Fruit fly (Drosophila melanogaster) whole organism, embryonic: ENCODE data around the gene CG6178.

ENCODE experiments used
- BEAF-32 ChIP-seq: fragments of 200-800 bp; sonication (Bioruptor generic); optimal IDR thresholded peaks from 3 replicates; lab custom pipeline; 2017; ENCODE audit warnings: missing biosample characterization, missing genetic modification characterization, mild to moderate bottlenecking, moderate library complexity, missing genetic modification reagents
- Bdp1 ChIP-seq: fragments of 200-800 bp; sonication (Bioruptor generic); optimal IDR thresholded peaks from 3 replicates; lab custom pipeline; 2016; ENCODE audit warnings: missing biosample characterization, missing genetic modification characterization
- CG10209 ChIP-seq: fragments of 200-800 bp; sonication (Bioruptor generic); optimal IDR thresholded peaks from 3 replicates; lab custom pipeline; 2017; ENCODE audit warnings: missing biosample characterization, mild to moderate bottlenecking, missing genetic modification characterization, missing genetic modification reagents
- CG10267 ChIP-seq: fragments of 200-800 bp; sonication (Bioruptor generic); optimal IDR thresholded peaks from 2 replicates; lab custom pipeline; 2018; ENCODE audit warnings: missing biosample characterization, mild to moderate bottlenecking, missing genetic modification characterization, moderate library complexity
- CG10462 ChIP-seq: fragments of 200-800 bp; sonication (Bioruptor generic); optimal IDR thresholded peaks from 2 replicates; lab custom pipeline; 2016; ENCODE audit warnings: missing biosample characterization, missing genetic modification characterization
- CG10543 ChIP-seq: fragments of 200-800 bp; sonication (Bioruptor generic); optimal IDR thresholded peaks from 3 replicates; lab custom pipeline; 2017; ENCODE audit warnings: missing biosample characterization, mild to moderate bottlenecking, missing genetic modification characterization, moderate library complexity
- CG10654 ChIP-seq: fragments of 200-800 bp; sonication (Bioruptor generic); optimal IDR thresholded peaks from 2 replicates; lab custom pipeline; 2016; ENCODE audit warnings: missing biosample characterization, missing genetic modification characterization
- CG11456 ChIP-seq: fragments of 200-800 bp; sonication (Bioruptor generic); IDR thresholded peaks from 3 replicates; pipeline ENCODE4 v1.3.6; 2022; ENCODE audit warnings: missing biosample characterization, missing genetic modification characterization
- CG12104 ChIP-seq: fragments of 200-800 bp; sonication (Bioruptor generic); optimal IDR thresholded peaks from 3 replicates; lab custom pipeline; 2016; ENCODE audit warnings: missing biosample characterization, missing genetic modification characterization
- CG12219 ChIP-seq: fragments of 200-800 bp; sonication (Bioruptor generic); optimal IDR thresholded peaks from 3 replicates; lab custom pipeline; 2018; ENCODE audit warnings: missing biosample characterization, mild to moderate bottlenecking, missing genetic modification characterization
- CG17361 ChIP-seq: fragments of 200-800 bp; sonication (Bioruptor generic); IDR thresholded peaks from 3 replicates; pipeline ENCODE4 v1.3.6; 2022; ENCODE audit warnings: missing biosample characterization, missing genetic modification characterization
- CG17385 ChIP-seq: fragments of 200-800 bp; sonication (Bioruptor generic); optimal IDR thresholded peaks from 3 replicates; lab custom pipeline; 2018; ENCODE audit warnings: missing biosample characterization, mild to moderate bottlenecking, missing genetic modification characterization
- CG2199 ChIP-seq: fragments of 200-800 bp; sonication (Bioruptor generic); IDR thresholded peaks from 3 replicates; pipeline ENCODE4 v1.3.6; 2022; ENCODE audit warnings: missing biosample characterization, missing genetic modification characterization
- CG31441 ChIP-seq: fragments of 200-800 bp; sonication (Bioruptor generic); IDR thresholded peaks from 2 replicates; pipeline ENCODE4 v1.3.6; 2022; ENCODE audit warnings: missing biosample characterization, missing genetic modification characterization
- CG4328 ChIP-seq: fragments of 200-800 bp; sonication (Bioruptor generic); optimal IDR thresholded peaks from 3 replicates; lab custom pipeline; 2017; ENCODE audit warnings: missing biosample characterization, missing genetic modification reagents, missing genetic modification characterization
- CG6175 ChIP-seq: fragments of 200-800 bp; sonication (Bioruptor generic); IDR thresholded peaks from 3 replicates; pipeline ENCODE4 v1.3.6; 2022; ENCODE audit warnings: missing biosample characterization, missing genetic modification characterization
- CG7357 ChIP-seq: fragments of 200-800 bp; sonication (Bioruptor generic); IDR thresholded peaks from 3 replicates; pipeline ENCODE4 v1.3.6; 2022; ENCODE audit warnings: missing biosample characterization, missing genetic modification characterization
- CG9437 ChIP-seq: fragments of 200-800 bp; sonication (Bioruptor generic); optimal IDR thresholded peaks from 2 replicates; lab custom pipeline; 2018; ENCODE audit warnings: missing biosample characterization, mild to moderate bottlenecking, missing genetic modification characterization
- CG9727 ChIP-seq: fragments of 200-800 bp; sonication (Bioruptor generic); optimal IDR thresholded peaks from 3 replicates; lab custom pipeline; 2017; ENCODE audit warnings: missing biosample characterization, mild to moderate bottlenecking, missing genetic modification characterization
- Camta ChIP-seq: fragments of 200-800 bp; sonication (Bioruptor generic); optimal IDR thresholded peaks from 2 replicates; lab custom pipeline; 2016; ENCODE audit warnings: missing biosample characterization, missing genetic modification characterization
- Chrac-16 ChIP-seq: fragments of 200-800 bp; sonication (Bioruptor generic); optimal IDR thresholded peaks from 3 replicates; lab custom pipeline; 2016; ENCODE audit warnings: missing biosample characterization, missing genetic modification characterization
- Dbx ChIP-seq: fragments of 200-800 bp; sonication (Bioruptor generic); IDR thresholded peaks from 3 replicates; pipeline ENCODE4 v1.3.6; 2022; ENCODE audit warnings: missing biosample characterization, missing genetic modification characterization
- Dip3 ChIP-seq: fragments of 200-800 bp; sonication (Bioruptor generic); optimal IDR thresholded peaks from 3 replicates; lab custom pipeline; 2016; ENCODE audit warnings: missing biosample characterization, missing genetic modification characterization
- Eip74EF ChIP-seq, 2 experiments: fragments of 200-800 bp in 1 of 2; fragments of >200 bp in 1 of 2; sonication (Bioruptor generic) in 1 of 2; optimal IDR thresholded peaks; 2 replicates each; lab custom pipeline; 2017 to 2019; ENCODE audit warnings: missing biosample characterization in 2 of 2, missing genetic modification characterization in 2 of 2, mild to moderate bottlenecking in 1 of 2, moderate library complexity in 1 of 2
- Hmr ChIP-seq: fragments of 200-800 bp; sonication (Bioruptor generic); optimal IDR thresholded peaks from 3 replicates; lab custom pipeline; 2017; ENCODE audit warnings: mild to moderate bottlenecking, missing biosample characterization, missing genetic modification reagents, missing genetic modification characterization
- Hr3 ChIP-seq: fragments of 200-800 bp; sonication (Bioruptor generic); optimal IDR thresholded peaks from 3 replicates; lab custom pipeline; 2016; ENCODE audit warnings: missing biosample characterization, missing genetic modification characterization
- Hr51 ChIP-seq, 2 experiments: fragments of 200-800 bp; sonication (Bioruptor generic); optimal IDR thresholded peaks; 2 replicates in 1 of 2; 3 replicates in 1 of 2; lab custom pipeline; 2016 to 2018; ENCODE audit warnings: missing biosample characterization in 2 of 2, missing genetic modification characterization in 2 of 2, mild to moderate bottlenecking in 1 of 2, moderate library complexity in 1 of 2
- Hr78 ChIP-seq, 2 experiments: fragments of 200-800 bp in 1 of 2; fragments of >200 bp in 1 of 2; sonication (Bioruptor generic) in 1 of 2; optimal IDR thresholded peaks; 2 replicates each; lab custom pipeline; 2017 to 2019; ENCODE audit warnings: missing biosample characterization in 2 of 2, missing genetic modification characterization in 2 of 2, mild to moderate bottlenecking in 1 of 2, moderate library complexity in 1 of 2
- Lim3 ChIP-seq: fragments of 200-800 bp; sonication (Bioruptor generic); IDR thresholded peaks from 2 replicates; pipeline ENCODE4 v1.3.6; 2022; ENCODE audit warnings: missing biosample characterization, missing genetic modification characterization
- Mes4 ChIP-seq: fragments of 200-800 bp; sonication (Bioruptor generic); optimal IDR thresholded peaks from 2 replicates; lab custom pipeline; 2016; ENCODE audit warnings: missing biosample characterization, missing genetic modification characterization
- NK7.1 ChIP-seq: fragments of 200-800 bp; sonication (Bioruptor generic); optimal IDR thresholded peaks from 3 replicates; lab custom pipeline; 2016; ENCODE audit warnings: missing biosample characterization, missing genetic modification characterization
- Nf-YC ChIP-seq: fragments of 200-800 bp; optimal IDR thresholded peaks from 3 replicates; lab custom pipeline; 2019; ENCODE audit warnings: missing biosample characterization, mild to moderate bottlenecking, missing genetic modification characterization, moderate library complexity
- Poxn ChIP-seq: fragments of 200-800 bp; sonication (Bioruptor generic); IDR thresholded peaks from 2 replicates; pipeline ENCODE4 v1.3.6; 2022; ENCODE audit warnings: missing biosample characterization, missing genetic modification characterization
- Six4 ChIP-seq: fragments of 200-800 bp; sonication (Bioruptor generic); optimal IDR thresholded peaks from 2 replicates; lab custom pipeline; 2016; ENCODE audit warnings: missing biosample characterization, missing genetic modification characterization
- Usf ChIP-seq: fragments of 200-800 bp; sonication (Bioruptor generic); optimal IDR thresholded peaks from 2 replicates; lab custom pipeline; 2017; ENCODE audit warnings: missing genotype, missing biosample characterization, missing genetic modification characterization
- YL-1 ChIP-seq: fragments of 200-800 bp; sonication (Bioruptor generic); optimal IDR thresholded peaks from 3 replicates; lab custom pipeline; 2017; ENCODE audit warnings: missing biosample characterization, mild to moderate bottlenecking, missing genetic modification characterization
- amos ChIP-seq: fragments of 200-800 bp; sonication (Bioruptor generic); IDR thresholded peaks from 2 replicates; pipeline ENCODE4 v1.3.6; 2022; ENCODE audit warnings: missing biosample characterization, missing genetic modification characterization; ENCODE audit not compliant: partially characterized antibody
- bab2 ChIP-seq: fragments of 200-800 bp; sonication (Bioruptor generic); optimal IDR thresholded peaks from 2 replicates; lab custom pipeline; 2016; ENCODE audit warnings: missing biosample characterization, missing genetic modification characterization
- cas ChIP-seq: fragments of 200-800 bp; sonication (Bioruptor generic); IDR thresholded peaks from 2 replicates; pipeline ENCODE4 v1.3.6; 2022; ENCODE audit warnings: missing biosample characterization, missing genetic modification characterization
- ind ChIP-seq: fragments of 200-800 bp; sonication (Bioruptor generic); optimal IDR thresholded peaks from 3 replicates; lab custom pipeline; 2016; ENCODE audit warnings: missing biosample characterization, missing genetic modification characterization
- insv ChIP-seq, 2 experiments: fragments of 200-800 bp; sonication (Bioruptor generic); optimal IDR thresholded peaks; 3 replicates each; lab custom pipeline; 2016 to 2018; ENCODE audit warnings: missing biosample characterization in 2 of 2, missing genetic modification characterization in 2 of 2
- ranshi ChIP-seq: fragments of 200-800 bp; sonication (Bioruptor generic); IDR thresholded peaks from 2 replicates; pipeline ENCODE4 v1.3.6; 2022; ENCODE audit warnings: missing biosample characterization, missing genetic modification characterization
- sob ChIP-seq: fragments of 200-800 bp; sonication (Bioruptor generic); IDR thresholded peaks from 2 replicates; pipeline ENCODE4 v1.3.6; 2022; ENCODE audit warnings: missing biosample characterization, missing genetic modification characterization
- sug ChIP-seq: fragments of 200-800 bp; optimal IDR thresholded peaks from 2 replicates; lab custom pipeline; 2019; ENCODE audit warnings: missing biosample characterization, mild to moderate bottlenecking, missing genetic modification characterization, moderate library complexity
- ttk ChIP-seq: fragments of 200-800 bp; sonication (Bioruptor generic); IDR thresholded peaks from 2 replicates; pipeline ENCODE4 v2.1.2; 2022; ENCODE audit warnings: missing biosample characterization, missing genetic modification characterization
- twi ChIP-seq: fragments of 200-800 bp; optimal IDR thresholded peaks from 2 replicates; lab custom pipeline; 2019; ENCODE audit warnings: missing biosample characterization, mild to moderate bottlenecking, missing genetic modification characterization, moderate library complexity
- unc-4 ChIP-seq: fragments of 200-800 bp; sonication (Bioruptor generic); IDR thresholded peaks from 2 replicates; pipeline ENCODE4 v1.3.6; 2022; ENCODE audit warnings: missing biosample characterization, missing genetic modification characterization; ENCODE audit not compliant: partially characterized antibody
- wdn ChIP-seq: fragments of 200-800 bp; sonication (Bioruptor generic); IDR thresholded peaks from 2 replicates; pipeline ENCODE4 v1.3.6; 2022; ENCODE audit warnings: missing biosample characterization, missing genetic modification characterization
- z ChIP-seq: fragments of 200-800 bp; sonication (Bioruptor generic); IDR thresholded peaks from 3 replicates; pipeline ENCODE4 v1.3.6; 2022; ENCODE audit warnings: missing biosample characterization, missing genetic modification characterization
- zfh2 ChIP-seq: fragments of 200-800 bp; sonication (Bioruptor generic); optimal IDR thresholded peaks from 2 replicates; lab custom pipeline; 2016; ENCODE audit warnings: missing biosample characterization, missing genetic modification characterization

Gene CG6178

dm6 chr3R:24163556-24164022 lies 11.4 kb downstream of the CG6178 start, which contains the start of gene Apc2 (continued):
- peak; percentile 62 for TF ChIP-seq Nf-YC (tag; lab: Kevin White, UChicago)
- TF ChIP-seq CG10654, result peak; percentile 49
- no peak for TF ChIP-seq insv (GFP tag; optimal IDR thresholded peaks at IDR 0.05; lab: Kevin White, UChicago)
- no peak for TF ChIP-seq CG11456 (GFP tag; lab: Robert Waterston, UW)
- peak; percentile 40 for TF ChIP-seq twi
- TF ChIP-seq NK7.1 (GFP tag; lab: Kevin White, UChicago), result no peak
- no peak for TF ChIP-seq Usf
- TF ChIP-seq Mes4 (GFP tag; lab: Kevin White, UChicago), result no peak
- TF ChIP-seq wdn (GFP tag; lab: Robert Waterston, UW), result no peak
- peak; percentile 30 for TF ChIP-seq CG10543 (GFP tag; lab: Kevin White, UChicago)
- TF ChIP-seq Hr78 (GFP tag; optimal IDR thresholded peaks at IDR 0.05; lab: Kevin White, UChicago), result no peak
- TF ChIP-seq Camta, result peak; percentile 23
- peak; percentile 45 for TF ChIP-seq CG12104 (GFP tag; lab: Kevin White, UChicago)
- TF ChIP-seq Dip3 (GFP tag; lab: Kevin White, UChicago), result peak; percentile 34
- peak; percentile 5 for TF ChIP-seq CG12219 (GFP tag; lab: Kevin White, UChicago)
- peak; percentile 14 for TF ChIP-seq Bdp1 (GFP tag; lab: Kevin White, UChicago)
- peak; percentile 18 for TF ChIP-seq Six4 (GFP tag; lab: Kevin White, UChicago)
- TF ChIP-seq Lim3 (GFP tag; lab: Robert Waterston, UW), result no peak
- TF ChIP-seq CG4328, result no peak
- TF ChIP-seq YL-1, result peak; percentile 47
- TF ChIP-seq CG10462, result peak; percentile 73
- TF ChIP-seq sug (tag; lab: Kevin White, UChicago), result peak; percentile 62
- TF ChIP-seq Hr51 (GFP tag; optimal IDR thresholded peaks at IDR 0.05; lab: Kevin White, UChicago), result peak; percentile 3 to 65
- peak; percentile 64 for TF ChIP-seq ttk (GFP tag; lab: Robert Waterston, UW)
- peak; percentile 29 for TF ChIP-seq zfh2
- TF ChIP-seq Eip74EF (GFP tag; optimal IDR thresholded peaks at IDR 0.05; lab: Kevin White, UChicago), result peak in 1 of 2 experiments; percentile 29
- peak; percentile 35; the same call in 1 of the 3 replicates for TF ChIP-seq CG7357 (GFP tag; lab: Robert Waterston, UW)
- TF ChIP-seq CG2199 (GFP tag; lab: Robert Waterston, UW), result no peak
- peak; percentile 85 for TF ChIP-seq CG17361 (GFP tag; lab: Robert Waterston, UW)
- peak; percentile 52 for TF ChIP-seq amos (GFP tag; lab: Robert Waterston, UW)
- no peak for TF ChIP-seq CG6175
- TF ChIP-seq Poxn (GFP tag; lab: Robert Waterston, UW), result no peak
- peak; percentile 51 for TF ChIP-seq CG10209
- peak; percentile 66 for TF ChIP-seq CG10267 (tag; lab: Kevin White, UChicago)
- TF ChIP-seq CG9727 (GFP tag; lab: Kevin White, UChicago), result peak; percentile 74
- TF ChIP-seq BEAF-32, result peak; percentile 77
- TF ChIP-seq cas (GFP tag; lab: Robert Waterston, UW), result no peak
- peak; percentile 54 for TF ChIP-seq CG17385 (GFP tag; lab: Kevin White, UChicago)
- TF ChIP-seq Dbx (GFP tag; lab: Robert Waterston, UW), result 0 out of 3 replicates have a peak, but pooled peaks have one; percentile 19
- peak; percentile 48 for TF ChIP-seq Hmr (GFP tag; lab: Kevin White, UChicago)
- TF ChIP-seq sob (GFP tag; lab: Robert Waterston, UW), result no peak; the same call in 1 of the 2 replicates
- peak; percentile 60 for TF ChIP-seq Hr3 (GFP tag; lab: Kevin White, UChicago)
- peak; percentile 36 for TF ChIP-seq ind
- TF ChIP-seq ranshi (GFP tag; lab: Robert Waterston, UW), result peak; percentile 60; the same call in 1 of the 2 replicates
- peak; percentile 49 for TF ChIP-seq bab2 (GFP tag; lab: Kevin White, UChicago)
- TF ChIP-seq CG9437 (GFP tag; lab: Kevin White, UChicago), result peak; percentile 98
- TF ChIP-seq CG31441 (GFP tag; lab: Robert Waterston, UW), result peak; percentile 70
- TF ChIP-seq unc-4 (GFP tag; lab: Robert Waterston, UW), result peak; percentile 71; the same call in 1 of the 2 replicates
- TF ChIP-seq Chrac-16 (GFP tag; lab: Kevin White, UChicago), result peak; percentile 47
- TF ChIP-seq z (GFP tag; lab: Robert Waterston, UW), result no peak
